Fruit fly (Drosophila melanogaster) whole organism, embryonic: Measurements from ENCODE around the gene CG33969.

Experiments
- CG1024 ChIP-seq: fragments of 200-800 bp; sonication (Bioruptor generic); IDR thresholded peaks from 2 replicates; pipeline ENCODE4 v1.3.6; 2022; ENCODE audit warnings: missing biosample characterization, missing genetic modification characterization
- CG10979 ChIP-seq: fragments of 200-800 bp; sonication (Bioruptor generic); optimal IDR thresholded peaks from 2 replicates; lab custom pipeline; 2018; ENCODE audit warnings: missing biosample characterization, mild to moderate bottlenecking, missing genetic modification characterization, moderate library complexity
- CG11247 ChIP-seq: fragments of 200-800 bp; sonication (Bioruptor generic); IDR thresholded peaks from 2 replicates; pipeline ENCODE4 v1.3.6; 2022; ENCODE audit warnings: missing biosample characterization, missing genetic modification characterization
- CG11504 ChIP-seq: fragments of 200-800 bp; sonication (Bioruptor generic); optimal IDR thresholded peaks from 3 replicates; lab custom pipeline; 2019; ENCODE audit warnings: missing biosample characterization, mild to moderate bottlenecking, missing genetic modification characterization, moderate library complexity
- CG13123 ChIP-seq: fragments of 200-800 bp; sonication (Bioruptor generic); optimal IDR thresholded peaks from 2 replicates; lab custom pipeline; 2016; ENCODE audit warnings: missing biosample characterization, missing genetic modification characterization
- CG14965 ChIP-seq: fragments of 200-800 bp; sonication (Bioruptor generic); optimal IDR thresholded peaks from 2 replicates; lab custom pipeline; 2016; ENCODE audit warnings: missing biosample characterization, missing genetic modification characterization, borderline replicate concordance
- CG1529 ChIP-seq: fragments of 200-800 bp; sonication (Bioruptor generic); optimal IDR thresholded peaks from 3 replicates; lab custom pipeline; 2018; ENCODE audit warnings: missing biosample characterization, missing genetic modification characterization
- CG1603 ChIP-seq: fragments of 200-800 bp; sonication (Bioruptor generic); optimal IDR thresholded peaks from 2 replicates; lab custom pipeline; 2019; ENCODE audit warnings: missing biosample characterization, mild to moderate bottlenecking, missing genetic modification characterization, moderate library complexity
- CG17568 ChIP-seq: fragments of 200-800 bp; sonication (Bioruptor generic); optimal IDR thresholded peaks from 2 replicates; lab custom pipeline; 2018; ENCODE audit warnings: missing biosample characterization, mild to moderate bottlenecking, missing genetic modification characterization, moderate library complexity
- CG2678 ChIP-seq: fragments of 200-800 bp; sonication (Bioruptor generic); optimal IDR thresholded peaks from 3 replicates; lab custom pipeline; 2019; ENCODE audit warnings: missing biosample characterization, mild to moderate bottlenecking, missing genetic modification characterization, moderate library complexity
- CG30403 ChIP-seq: fragments of 200-800 bp; sonication (Bioruptor generic); optimal IDR thresholded peaks from 3 replicates; lab custom pipeline; 2016; ENCODE audit warnings: missing biosample characterization, missing genetic modification characterization
- CG3065 ChIP-seq: fragments of 200-800 bp; sonication (Bioruptor generic); optimal IDR thresholded peaks from 2 replicates; lab custom pipeline; 2016; ENCODE audit warnings: missing biosample characterization, missing genetic modification characterization
- CG31365 ChIP-seq: fragments of 200-800 bp; sonication (Bioruptor generic); optimal IDR thresholded peaks from 2 replicates; lab custom pipeline; 2018; ENCODE audit warnings: missing biosample characterization, mild to moderate bottlenecking, missing genetic modification characterization
- CG31388 ChIP-seq: fragments of 200-800 bp; sonication (Bioruptor generic); optimal IDR thresholded peaks from 2 replicates; lab custom pipeline; 2016; ENCODE audit warnings: missing biosample characterization, missing genetic modification characterization
- CG33213 ChIP-seq: fragments of 200-800 bp; sonication (Bioruptor generic); optimal IDR thresholded peaks from 3 replicates; lab custom pipeline; 2016; ENCODE audit warnings: missing biosample characterization, missing genetic modification characterization
- CG42726 ChIP-seq: fragments of 200-800 bp; sonication (Bioruptor generic); IDR thresholded peaks from 2 replicates; pipeline ENCODE4 v1.3.6; 2022; ENCODE audit warnings: missing biosample characterization, missing genetic modification characterization; ENCODE audit not compliant: partially characterized antibody
- CG4328 ChIP-seq: fragments of 200-800 bp; sonication (Bioruptor generic); optimal IDR thresholded peaks from 3 replicates; lab custom pipeline; 2017; ENCODE audit warnings: missing biosample characterization, missing genetic modification reagents, missing genetic modification characterization
- CG4730 ChIP-seq: fragments of 200-800 bp; sonication (Bioruptor generic); IDR thresholded peaks from 2 replicates; pipeline ENCODE4 v1.3.6; 2022; ENCODE audit warnings: missing biosample characterization, missing genetic modification characterization
- CG4820 ChIP-seq: fragments of 200-800 bp; sonication (Bioruptor generic); optimal IDR thresholded peaks from 3 replicates; lab custom pipeline; 2016; ENCODE audit warnings: missing biosample characterization, missing genetic modification characterization
- CG7357 ChIP-seq: fragments of 200-800 bp; sonication (Bioruptor generic); IDR thresholded peaks from 3 replicates; pipeline ENCODE4 v1.3.6; 2022; ENCODE audit warnings: missing biosample characterization, missing genetic modification characterization
- CG7556 ChIP-seq: fragments of 200-800 bp; sonication (Bioruptor generic); optimal IDR thresholded peaks from 2 replicates; lab custom pipeline; 2017; ENCODE audit warnings: missing biosample characterization, mild to moderate bottlenecking, missing genetic modification characterization
- CG8765 ChIP-seq: fragments of 200-800 bp; sonication (Bioruptor generic); IDR thresholded peaks from 2 replicates; pipeline ENCODE4 v1.3.6; 2022; ENCODE audit warnings: missing biosample characterization, missing genetic modification characterization
- CG9932 ChIP-seq: fragments of 200-800 bp; sonication (Bioruptor generic); IDR thresholded peaks from 2 replicates; pipeline ENCODE4 v1.3.6; 2022; ENCODE audit warnings: missing biosample characterization, missing genetic modification characterization
- HmgD ChIP-seq: fragments of 200-800 bp; sonication (Bioruptor generic); optimal IDR thresholded peaks from 3 replicates; lab custom pipeline; 2016; ENCODE audit warnings: missing biosample characterization, missing genetic modification characterization
- Hmr ChIP-seq: fragments of 200-800 bp; sonication (Bioruptor generic); optimal IDR thresholded peaks from 3 replicates; lab custom pipeline; 2017; ENCODE audit warnings: mild to moderate bottlenecking, missing biosample characterization, missing genetic modification reagents, missing genetic modification characterization
- Sox100B ChIP-seq: fragments of 200-800 bp; sonication (Bioruptor generic); optimal IDR thresholded peaks from 3 replicates; lab custom pipeline; 2018; ENCODE audit warnings: missing biosample characterization, mild to moderate bottlenecking, missing genetic modification characterization
- Sry-β ChIP-seq: fragments of 200-800 bp; sonication (Bioruptor generic); optimal IDR thresholded peaks from 2 replicates; lab custom pipeline; 2018; ENCODE audit warnings: missing biosample characterization, mild to moderate bottlenecking, missing genetic modification characterization, moderate library complexity
- Xbp1 ChIP-seq: fragments of 200-800 bp; sonication (Bioruptor generic); optimal IDR thresholded peaks from 3 replicates; lab custom pipeline; 2016; ENCODE audit warnings: missing biosample characterization, mild to moderate bottlenecking, missing genetic modification characterization
- ab ChIP-seq: fragments of 200-800 bp; sonication (Bioruptor generic); optimal IDR thresholded peaks from 2 replicates; lab custom pipeline; 2016; ENCODE audit warnings: missing biosample characterization, missing genetic modification characterization
- amos ChIP-seq: fragments of 200-800 bp; sonication (Bioruptor generic); IDR thresholded peaks from 2 replicates; pipeline ENCODE4 v1.3.6; 2022; ENCODE audit warnings: missing biosample characterization, missing genetic modification characterization; ENCODE audit not compliant: partially characterized antibody
- bigmax ChIP-seq: fragments of 200-800 bp; sonication (Bioruptor generic); optimal IDR thresholded peaks from 2 replicates; lab custom pipeline; 2018; ENCODE audit warnings: missing biosample characterization, mild to moderate bottlenecking, missing genetic modification characterization
- cg ChIP-seq: fragments of 200-800 bp; sonication (Bioruptor generic); optimal IDR thresholded peaks from 3 replicates; lab custom pipeline; 2019; ENCODE audit warnings: missing biosample characterization, mild to moderate bottlenecking, missing genetic modification characterization, moderate library complexity
- da ChIP-seq: fragments of 200-800 bp; sonication (Bioruptor generic); optimal IDR thresholded peaks from 2 replicates; lab custom pipeline; 2016; ENCODE audit warnings: missing biosample characterization, missing genetic modification characterization
- fd102C ChIP-seq: fragments of 200-800 bp; sonication (Bioruptor generic); optimal IDR thresholded peaks from 2 replicates; lab custom pipeline; 2018; ENCODE audit warnings: missing biosample characterization, mild to moderate bottlenecking, missing genetic modification characterization, moderate library complexity
- fd64A ChIP-seq: fragments of 200-800 bp; sonication (Bioruptor generic); optimal IDR thresholded peaks from 3 replicates; lab custom pipeline; 2018; ENCODE audit warnings: missing biosample characterization, mild to moderate bottlenecking, missing genetic modification characterization
- gcm ChIP-seq: fragments of 200-800 bp; sonication (Bioruptor generic); optimal IDR thresholded peaks from 2 replicates; lab custom pipeline; 2019; ENCODE audit warnings: missing biosample characterization, mild to moderate bottlenecking, missing genetic modification characterization, moderate library complexity
- gro ChIP-seq: fragments of 200-800 bp; sonication (Bioruptor generic); optimal IDR thresholded peaks from 2 replicates; lab custom pipeline; 2016; ENCODE audit warnings: missing biosample characterization, missing genetic modification characterization
- h ChIP-seq: fragments of >200 bp; optimal IDR thresholded peaks from 2 replicates; lab custom pipeline; 2017
- lbe ChIP-seq: fragments of 200-800 bp; sonication (Bioruptor generic); optimal IDR thresholded peaks from 2 replicates; lab custom pipeline; 2016; ENCODE audit warnings: missing biosample characterization, mild to moderate bottlenecking, missing genetic modification characterization
- lilli ChIP-seq: fragments of 200-800 bp; sonication (Bioruptor generic); optimal IDR thresholded peaks from 3 replicates; lab custom pipeline; 2016; ENCODE audit warnings: missing biosample characterization, missing genetic modification characterization
- nerfin-2 ChIP-seq: fragments of 200-800 bp; sonication (Bioruptor generic); IDR thresholded peaks from 2 replicates; pipeline ENCODE4 v1.3.6; 2022; ENCODE audit warnings: missing biosample characterization, missing genetic modification characterization; ENCODE audit not compliant: partially characterized antibody
- pum ChIP-seq: fragments of 200-800 bp; sonication (Bioruptor generic); optimal IDR thresholded peaks from 2 replicates; lab custom pipeline; 2016; ENCODE audit warnings: missing biosample characterization, missing genetic modification characterization
- ranshi ChIP-seq: fragments of 200-800 bp; sonication (Bioruptor generic); IDR thresholded peaks from 2 replicates; pipeline ENCODE4 v1.3.6; 2022; ENCODE audit warnings: missing biosample characterization, missing genetic modification characterization
- row ChIP-seq: fragments of 200-800 bp; sonication (Bioruptor generic); IDR thresholded peaks from 3 replicates; pipeline ENCODE4 v1.3.6; 2022; ENCODE audit warnings: missing biosample characterization, missing genetic modification characterization
- run ChIP-seq: fragments of 200-800 bp; sonication (Bioruptor generic); optimal IDR thresholded peaks from 3 replicates; lab custom pipeline; 2018; ENCODE audit warnings: missing biosample characterization, mild to moderate bottlenecking, missing genetic modification characterization
- stwl ChIP-seq: fragments of 200-800 bp; sonication (Bioruptor generic); optimal IDR thresholded peaks from 3 replicates; lab custom pipeline; 2018; ENCODE audit warnings: missing biosample characterization, mild to moderate bottlenecking, missing genetic modification characterization, moderate library complexity
- tin ChIP-seq: fragments of 200-800 bp; sonication (Bioruptor generic); optimal IDR thresholded peaks from 3 replicates; lab custom pipeline; 2016; ENCODE audit warnings: missing biosample characterization, missing genetic modification characterization
- usp ChIP-seq: fragments of >200 bp; optimal IDR thresholded peaks from 2 replicates; lab custom pipeline; 2017; ENCODE audit warnings: missing biosample characterization, missing genetic modification characterization
- zen ChIP-seq: fragments of 200-800 bp; sonication (Bioruptor generic); optimal IDR thresholded peaks from 3 replicates; lab custom pipeline; 2018; ENCODE audit warnings: missing biosample characterization, mild to moderate bottlenecking, missing genetic modification characterization, moderate library complexity

CG33969 gene

DNA sequence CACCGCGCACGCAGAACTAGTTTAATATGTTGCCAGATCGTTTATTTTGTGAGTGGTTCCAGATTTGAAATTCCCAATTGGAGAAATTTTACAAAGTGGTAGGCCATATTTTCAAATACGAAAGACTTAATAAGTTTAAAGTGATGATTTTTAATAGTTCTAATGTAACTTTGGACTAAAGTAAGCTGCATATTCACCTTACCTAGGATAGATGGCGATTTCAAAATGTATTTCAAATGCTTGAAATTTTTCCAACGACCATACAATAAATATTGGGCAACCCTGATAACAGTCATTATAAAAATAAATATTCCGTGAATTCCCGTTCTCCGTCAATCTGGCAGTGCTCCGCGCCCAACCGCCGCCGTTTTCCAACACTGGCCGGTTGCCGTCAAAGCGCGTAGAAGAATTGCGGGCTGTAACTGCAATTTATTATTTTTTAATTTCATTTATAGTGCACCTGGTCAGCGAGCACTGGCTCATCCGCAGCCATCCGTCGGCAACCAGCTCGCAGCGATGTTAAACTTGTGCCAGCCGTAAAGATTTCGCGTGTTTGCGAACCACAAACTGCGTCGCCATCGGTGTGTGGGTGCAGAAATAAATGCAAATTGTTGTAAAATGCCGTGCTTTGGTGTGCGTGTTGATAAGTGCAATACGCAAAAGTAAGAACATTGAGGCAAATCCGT lies 17.3 kb downstream of the CG33969 start, which contains the start of the genes Ide and RhoBTB (continued):
- no peak for TF ChIP-seq CG1024 (GFP tag; lab: Robert Waterston, UW)
- TF ChIP-seq cg (GFP tag; lab: Kevin White, UChicago): peak; percentile 24
- TF ChIP-seq CG42726 (GFP tag; lab: Robert Waterston, UW): no peak
- peak; percentile 67 for TF ChIP-seq da (GFP tag; lab: Kevin White, UChicago)
- no peak for TF ChIP-seq nerfin-2 (GFP tag; lab: Robert Waterston, UW)
- TF ChIP-seq lilli (GFP tag; lab: Kevin White, UChicago): peak; percentile 90
- no peak for TF ChIP-seq CG17568 (GFP tag; lab: Kevin White, UChicago)
- peak; percentile 5 for TF ChIP-seq CG1529 (GFP tag; lab: Kevin White, UChicago)
- TF ChIP-seq usp (GFP tag; lab: Kevin White, UChicago): no peak
- peak; percentile 37 for TF ChIP-seq lbe (GFP tag; lab: Kevin White, UChicago)
- peak; percentile 90 for TF ChIP-seq row
- peak; percentile 83 for TF ChIP-seq Hmr (GFP tag; lab: Kevin White, UChicago)
- TF ChIP-seq HmgD (GFP tag; lab: Kevin White, UChicago): peak; percentile 72
- peak; percentile 81 for TF ChIP-seq CG33213
- TF ChIP-seq tin (GFP tag; lab: Kevin White, UChicago): peak; percentile 77
- TF ChIP-seq Sox100B: no peak
- TF ChIP-seq Xbp1 (GFP tag; lab: Kevin White, UChicago): peak; percentile 88
- peak; percentile 91 for TF ChIP-seq pum (GFP tag; lab: Kevin White, UChicago)
- TF ChIP-seq stwl: peak; percentile 63
- peak; percentile 69 for TF ChIP-seq CG11247 (GFP tag; lab: Robert Waterston, UW)
- peak; percentile 69 for TF ChIP-seq CG7556 (GFP tag; lab: Kevin White, UChicago)
- no peak for TF ChIP-seq fd102C (GFP tag; lab: Kevin White, UChicago)
- no peak for TF ChIP-seq h (lab: Kevin White, UChicago)
- peak; percentile 52 for TF ChIP-seq CG10979 (tag; lab: Kevin White, UChicago)
- no peak for TF ChIP-seq gcm (GFP tag; lab: Kevin White, UChicago)
- no peak for TF ChIP-seq CG11504
- peak; percentile 84 for TF ChIP-seq gro (GFP tag; lab: Kevin White, UChicago)
- no peak for TF ChIP-seq CG1603 (tag; lab: Kevin White, UChicago)
- TF ChIP-seq CG2678 (tag; lab: Kevin White, UChicago): peak; percentile 87
- TF ChIP-seq bigmax (GFP tag; lab: Kevin White, UChicago): no peak
- peak; percentile 93 for TF ChIP-seq CG30403 (GFP tag; lab: Kevin White, UChicago)
- peak; percentile 22 for TF ChIP-seq CG14965 (GFP tag; lab: Kevin White, UChicago)
- TF ChIP-seq CG4730: 0 out of 2 replicates have a peak, but pooled peaks have one; percentile 2
- peak; percentile 3 for TF ChIP-seq CG31365
- TF ChIP-seq ranshi (GFP tag; lab: Robert Waterston, UW): peak; percentile 74; the same call in 1 of the 2 replicates
- TF ChIP-seq run (tag; lab: Kevin White, UChicago): no peak
- peak; percentile 70 for TF ChIP-seq CG4820 (GFP tag; lab: Kevin White, UChicago)
- peak; percentile 66; the same call in 1 of the 2 replicates for TF ChIP-seq CG8765
- no peak for TF ChIP-seq fd64A
- TF ChIP-seq ab (GFP tag; lab: Kevin White, UChicago): peak; percentile 61
- no peak; the same call in none of the 3 replicates for TF ChIP-seq CG7357 (GFP tag; lab: Robert Waterston, UW)
- TF ChIP-seq CG4328: peak; percentile 76
- TF ChIP-seq CG31388: peak; percentile 51
- peak; percentile 94 for TF ChIP-seq CG9932
- TF ChIP-seq Sry-β (GFP tag; lab: Kevin White, UChicago): no peak
- peak; percentile 41 for TF ChIP-seq CG3065
- TF ChIP-seq CG13123 (GFP tag; lab: Kevin White, UChicago): peak; percentile 52
- TF ChIP-seq amos (GFP tag; lab: Robert Waterston, UW): 0 out of 2 replicates have a peak, but pooled peaks have one; percentile 10
- peak; percentile 77 for TF ChIP-seq zen
